Fruit fly (Drosophila melanogaster) S2 (cell line): ENCODE data around the gene Ugt303A1.

ENCODE experiments used
- CG8478 ChIP-seq: fragments of >200 bp; optimal IDR thresholded peaks from 2 replicates; lab custom pipeline; 2018
- CTCF ChIP-seq, 2 experiments: fragments of >200 bp; optimal IDR thresholded peaks; 2 replicates each; lab custom pipeline; 2018

- TF ChIP-seq CG8478 (lab: Kevin White, UChicago) (no peak), CTCF (optimal IDR thresholded peaks at IDR 0.05; lab: Kevin White, UChicago) (no peak)
These were observed 44.6 kb downstream of the Ugt303A1 start, which contains the start of gene CG6689 for dm6 chr3R:11219883-11220282.
